Worm (Caenorhabditis elegans) whole organism, L1 larva: ENCODE results near the gene smc-5.

Experiments used
- C04F5.9 ChIP-seq: sonication (generic microtip); optimal IDR thresholded peaks from 2 replicates; lab custom pipeline; 2016; ENCODE audit warnings: missing genetic modification characterization, missing compliant biosample characterization
- Y116A8C.19 ChIP-seq: sonication (generic microtip); optimal IDR thresholded peaks from 2 replicates; lab custom pipeline; 2016; ENCODE audit warnings: missing compliant biosample characterization, missing genetic modification characterization, borderline replicate concordance
- ama-1 ChIP-seq: fragments of 150-350 bp; optimal IDR thresholded peaks from 2 replicates; lab custom pipeline; 2014
- ceh-8 ChIP-seq: fragments of 200-800 bp; sonication (Bioruptor generic); optimal IDR thresholded peaks from 2 replicates; lab custom pipeline; 2018; ENCODE audit warnings: mild to moderate bottlenecking, missing genetic modification characterization, moderate library complexity, missing compliant biosample characterization
- ceh-82 ChIP-seq, 3 experiments: fragments of 150-350 bp in 1 of 3; sonication (generic microtip) in 2 of 3; optimal IDR thresholded peaks; 2 replicates each; lab custom pipeline; 2014 to 2017; ENCODE audit warnings: missing biosample characterization in 3 of 3, missing genetic modification characterization in 3 of 3
- dpl-1 ChIP-seq, 3 experiments: fragments of 150-350 bp in 2 of 3; sonication (generic microtip) in 1 of 3; optimal IDR thresholded peaks; 2 replicates each; lab custom pipeline; 2014 to 2017; ENCODE audit warnings: missing biosample characterization in 3 of 3, missing genetic modification characterization in 3 of 3, missing genetic modification reagents in 3 of 3
- efl-1 ChIP-seq, 4 experiments: fragments of 150-350 bp; optimal IDR thresholded peaks in 3 of 4; peaks in 1 of 4; 1 replicate in 1 of 4; 2 replicates in 3 of 4; lab custom pipeline; 2014; ENCODE audit warnings: missing biosample characterization in 2 of 4, missing genetic modification characterization in 2 of 4, missing genetic modification reagents in 2 of 4
- efl-3 ChIP-seq: fragments of 200-800 bp; sonication (Bioruptor generic); optimal IDR thresholded peaks from 2 replicates; lab custom pipeline; 2018; ENCODE audit warnings: mild to moderate bottlenecking, missing genetic modification characterization, missing compliant biosample characterization
- egl-13 ChIP-seq: sonication (generic microtip); optimal IDR thresholded peaks from 2 replicates; lab custom pipeline; 2016; ENCODE audit warnings: missing genotype, missing genetic modification reagents, missing genetic modification characterization, missing compliant biosample characterization
- egl-27 ChIP-seq, 2 experiments: fragments of 150-350 bp in 1 of 2; sonication (generic microtip); optimal IDR thresholded peaks; 3 replicates each; lab custom pipeline; 2017 to 2018; ENCODE audit warnings: missing biosample characterization in 2 of 2, missing genetic modification characterization in 2 of 2, missing genetic modification reagents in 2 of 2
- elt-2 ChIP-seq: sonication (generic microtip); optimal IDR thresholded peaks from 2 replicates; lab custom pipeline; 2016; ENCODE audit warnings: missing genetic modification characterization, mild to moderate bottlenecking, inconsistent platforms, missing compliant biosample characterization, missing genetic modification reagents
- ets-5 ChIP-seq: fragments of 200-800 bp; sonication (Bioruptor generic); IDR thresholded peaks from 2 replicates; pipeline ENCODE4 v1.3.6; 2022; ENCODE audit warnings: missing genetic modification characterization, missing compliant biosample characterization
- fkh-10 ChIP-seq: sonication (generic microtip); optimal IDR thresholded peaks from 2 replicates; lab custom pipeline; 2017; ENCODE audit warnings: missing biosample characterization, missing genetic modification reagents, missing genetic modification characterization
- hlh-17 ChIP-seq: fragments of 200-800 bp; sonication (Bioruptor generic); optimal IDR thresholded peaks from 2 replicates; lab custom pipeline; 2018; ENCODE audit warnings: missing genetic modification characterization, mild to moderate bottlenecking, missing compliant biosample characterization, moderate library complexity, borderline replicate concordance
- irx-1 ChIP-seq: sonication (generic microtip); optimal IDR thresholded peaks from 2 replicates; lab custom pipeline; 2016; ENCODE audit warnings: missing genetic modification characterization, missing compliant biosample characterization
- jun-1 ChIP-seq: fragments of 150-350 bp; optimal IDR thresholded peaks from 2 replicates; lab custom pipeline; 2014; ENCODE audit warnings: missing biosample characterization, missing genetic modification reagents, missing genetic modification characterization
- lin-13 ChIP-seq: fragments of 150-350 bp; optimal IDR thresholded peaks from 2 replicates; lab custom pipeline; 2014; ENCODE audit warnings: missing biosample characterization, missing genetic modification reagents, missing genetic modification characterization
- lin-14 ChIP-seq: fragments of 200-800 bp; sonication (Bioruptor generic); optimal IDR thresholded peaks from 2 replicates; lab custom pipeline; 2018; ENCODE audit warnings: mild to moderate bottlenecking, missing genetic modification characterization, moderate library complexity, missing compliant biosample characterization
- lir-3 ChIP-seq: sonication (generic microtip); optimal IDR thresholded peaks from 2 replicates; lab custom pipeline; 2016; ENCODE audit warnings: mild to moderate bottlenecking, missing genetic modification characterization, moderate library complexity, missing compliant biosample characterization; ENCODE audit not compliant: poor library complexity
- lsy-2 ChIP-seq, 2 experiments: fragments of 150-350 bp; optimal IDR thresholded peaks; 2 replicates each; lab custom pipeline; 2014; ENCODE audit warnings: missing biosample characterization in 2 of 2, missing genetic modification characterization in 2 of 2
- mab-9 ChIP-seq: fragments of 200-800 bp; sonication (Bioruptor generic); IDR thresholded peaks from 2 replicates; pipeline ENCODE4 v1.3.6; 2022; ENCODE audit warnings: missing genetic modification reagents, missing genetic modification characterization, missing compliant biosample characterization
- mef-2 ChIP-seq: fragments of 150-350 bp; optimal IDR thresholded peaks from 2 replicates; lab custom pipeline; 2014; ENCODE audit warnings: missing biosample characterization, missing genetic modification characterization
- nhr-11 ChIP-seq: fragments of 150-350 bp; optimal IDR thresholded peaks from 2 replicates; lab custom pipeline; 2014; ENCODE audit warnings: missing biosample characterization, missing genetic modification characterization
- nhr-12 ChIP-seq: sonication (generic microtip); optimal IDR thresholded peaks from 2 replicates; lab custom pipeline; 2017; ENCODE audit warnings: missing biosample characterization, missing genetic modification characterization
- nhr-19 ChIP-seq: fragments of 200-800 bp; sonication (Bioruptor generic); conservative IDR thresholded peaks from 2 replicates; pipeline ENCODE4 v1.3.6; 2022; ENCODE audit warnings: missing genetic modification characterization, missing compliant biosample characterization
- nhr-20 ChIP-seq: sonication (generic microtip); optimal IDR thresholded peaks from 2 replicates; lab custom pipeline; 2016; ENCODE audit warnings: mild to moderate bottlenecking, missing genetic modification characterization, missing compliant biosample characterization
- nhr-237 ChIP-seq: fragments of 150-350 bp; optimal IDR thresholded peaks from 2 replicates; lab custom pipeline; 2014; ENCODE audit warnings: missing biosample characterization, missing genetic modification characterization
- nhr-28 ChIP-seq: fragments of 150-350 bp; optimal IDR thresholded peaks from 2 replicates; lab custom pipeline; 2014; ENCODE audit warnings: missing biosample characterization, missing genetic modification characterization
- nhr-71 ChIP-seq: sonication (generic microtip); optimal IDR thresholded peaks from 2 replicates; lab custom pipeline; 2016; ENCODE audit warnings: mild to moderate bottlenecking, missing genetic modification characterization, moderate library complexity, missing compliant biosample characterization
- nhr-77 ChIP-seq: fragments of 150-350 bp; optimal IDR thresholded peaks from 2 replicates; lab custom pipeline; 2014; ENCODE audit warnings: missing biosample characterization, missing genetic modification characterization
- nhr-90 ChIP-seq: sonication (generic microtip); optimal IDR thresholded peaks from 2 replicates; lab custom pipeline; 2016; ENCODE audit warnings: mild to moderate bottlenecking, missing genetic modification characterization, missing compliant biosample characterization; ENCODE audit not compliant: poor library complexity
- pag-3 ChIP-seq: sonication (generic microtip); optimal IDR thresholded peaks from 2 replicates; lab custom pipeline; 2017; ENCODE audit warnings: missing genetic modification characterization, mild to moderate bottlenecking, missing compliant biosample characterization, antibody characterized with exemption, borderline replicate concordance; ENCODE audit not compliant: insufficient read depth
- skn-1 ChIP-seq: fragments of 150-350 bp; optimal IDR thresholded peaks from 2 replicates; lab custom pipeline; 2014; ENCODE audit warnings: missing biosample characterization, missing genetic modification characterization
- snpc-4 ChIP-seq: fragments of 150-350 bp; optimal IDR thresholded peaks from 2 replicates; lab custom pipeline; 2014; ENCODE audit warnings: missing biosample characterization, missing genetic modification characterization
- sox-4 ChIP-seq: sonication (generic microtip); optimal IDR thresholded peaks from 2 replicates; lab custom pipeline; 2016; ENCODE audit warnings: missing genetic modification characterization, missing compliant biosample characterization
- sptf-1 ChIP-seq: fragments of 150-350 bp; optimal IDR thresholded peaks from 2 replicates; lab custom pipeline; 2014; ENCODE audit warnings: missing biosample characterization, missing genetic modification characterization
- sup-37 ChIP-seq: fragments of 200-800 bp; sonication (Bioruptor generic); optimal IDR thresholded peaks from 2 replicates; lab custom pipeline; 2018; ENCODE audit warnings: mild to moderate bottlenecking, missing genetic modification characterization, missing compliant biosample characterization
- swsn-7 ChIP-seq: sonication (generic microtip); optimal IDR thresholded peaks from 2 replicates; lab custom pipeline; 2016; ENCODE audit warnings: missing genetic modification characterization, missing compliant biosample characterization
- tbx-2 ChIP-seq: sonication (generic microtip); optimal IDR thresholded peaks from 2 replicates; lab custom pipeline; 2016; ENCODE audit warnings: missing genetic modification characterization, missing compliant biosample characterization
- unc-130 ChIP-seq: fragments of 150-350 bp; optimal IDR thresholded peaks from 2 replicates; lab custom pipeline; 2017; ENCODE audit warnings: missing biosample characterization, missing genetic modification characterization, inconsistent platforms
- unc-62 ChIP-seq: fragments of 150-350 bp; optimal IDR thresholded peaks from 2 replicates; lab custom pipeline; 2014; ENCODE audit warnings: missing biosample characterization, missing genetic modification reagents, missing genetic modification characterization
- vab-15 ChIP-seq: sonication (generic microtip); optimal IDR thresholded peaks from 2 replicates; lab custom pipeline; 2017; ENCODE audit warnings: missing genotype, mild to moderate bottlenecking, missing genetic modification characterization, missing compliant biosample characterization
- zip-4 ChIP-seq: fragments of 200-800 bp; sonication (Bioruptor generic); optimal IDR thresholded peaks from 2 replicates; lab custom pipeline; 2018; ENCODE audit warnings: mild to moderate bottlenecking, missing genetic modification characterization, moderate library complexity, missing compliant biosample characterization
- ztf-11 ChIP-seq, 2 experiments: sonication (generic microtip); optimal IDR thresholded peaks; 2 replicates each; lab custom pipeline; 2016 to 2017; ENCODE audit warnings: missing genetic modification characterization in 2 of 2, missing biosample characterization in 1 of 2, missing compliant biosample characterization in 1 of 2

smc-5 gene

ce11 chrII:5057315-5057714, 4.6 kb upstream of the smc-5 start (continued):
- TF ChIP-seq pag-3 (tag; lab: Kevin White, UChicago) (no peak), egl-27 (tag; optimal IDR thresholded peaks at IDR 0.05; lab: Kevin White, UChicago) (no peak), ets-5 (GFP tag; lab: Robert Waterston, UW) (no peak), ama-1 (lab: Kevin White, UChicago) (no peak), unc-62 (GFP tag; lab: Kevin White, UChicago) (no peak), efl-3 (GFP tag; lab: Kevin White, UChicago) (no peak), skn-1 (tag; lab: Kevin White, UChicago) (peak; percentile 43), sptf-1 (tag; lab: Kevin White, UChicago) (no peak), ztf-11 (tag; optimal IDR thresholded peaks at IDR 0.05; lab: Kevin White, UChicago) (no peak), lin-14 (peak; percentile 53), lsy-2 (tag; optimal IDR thresholded peaks at IDR 0.05; lab: Kevin White, UChicago) (peak; percentile 76 to 79), nhr-77 (peak; percentile 23), Y116A8C.19 (no peak), dpl-1 (GFP tag; optimal IDR thresholded peaks at IDR 0.05; lab: Kevin White, UChicago) (peak; percentile 31 to 47 (median 44)), elt-2 (peak; percentile 89), swsn-7 (tag; lab: Kevin White, UChicago) (peak; percentile 59), jun-1 (tag; lab: Kevin White, UChicago) (no peak), nhr-28 (tag; lab: Kevin White, UChicago) (no peak), nhr-20 (tag; lab: Kevin White, UChicago) (peak; percentile 76), nhr-12 (tag; lab: Kevin White, UChicago) (no peak), fkh-10 (GFP tag; lab: Kevin White, UChicago) (no peak), egl-13 (tag; lab: Kevin White, UChicago) (no peak), lir-3 (tag; lab: Kevin White, UChicago) (peak; percentile 38), tbx-2 (tag; lab: Kevin White, UChicago) (peak; percentile 54), mef-2 (tag; lab: Kevin White, UChicago) (no peak), ceh-82 (tag; optimal IDR thresholded peaks at IDR 0.05; lab: Kevin White, UChicago) (peak in 2 of 3 experiments; percentile 11), zip-4 (GFP tag; lab: Kevin White, UChicago) (peak; percentile 32), nhr-237 (tag; lab: Kevin White, UChicago) (no peak), sox-4 (tag; lab: Kevin White, UChicago) (no peak), mab-9 (GFP tag; lab: Robert Waterston, UW) (0 out of 2 replicates have a peak, but pooled peaks have one; percentile 43), hlh-17 (GFP tag; lab: Kevin White, UChicago) (no peak), ceh-8 (no peak), sup-37 (GFP tag; lab: Kevin White, UChicago) (no peak), C04F5.9 (tag; lab: Kevin White, UChicago) (no peak)

DNA sequence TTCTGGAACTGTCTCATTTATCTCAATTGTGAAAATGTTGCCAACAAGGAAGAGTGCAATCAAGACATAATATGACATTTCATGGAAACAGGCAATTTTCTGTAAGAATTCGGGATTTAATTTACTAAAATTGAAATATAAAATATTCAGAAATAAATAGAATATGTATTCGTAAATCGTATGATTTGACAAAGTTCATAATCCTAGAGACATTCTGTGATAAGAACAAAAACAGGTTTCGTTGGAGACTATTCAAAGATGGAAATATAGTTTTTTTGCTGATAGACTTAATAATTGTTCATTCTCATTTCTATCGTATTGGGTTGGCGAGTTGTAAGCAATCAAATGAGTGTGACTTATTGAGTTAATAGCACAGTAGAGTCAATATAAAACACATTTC, 3.9 kb upstream of the smc-5 start, which contains the start of gene C27A2.12:
C27A2.12 (minus strand) TSS at position 101 of the 400 bp plus-strand sequence.
- no peak for TF ChIP-seq elt-2
- TF ChIP-seq swsn-7 (tag; lab: Kevin White, UChicago), result no peak

ce11 chrII:5060719-5061118, 1.2 kb upstream of the smc-5 start, which contains the start of gene pho-12:
pho-12 (minus strand) TSS chrII:5060819.
- TF ChIP-seq fkh-10 (GFP tag; lab: Kevin White, UChicago), result no peak
- TF ChIP-seq nhr-77, result no peak
- no peak for TF ChIP-seq elt-2
- no peak for TF ChIP-seq snpc-4
- no peak for TF ChIP-seq vab-15
- no peak for TF ChIP-seq efl-3 (GFP tag; lab: Kevin White, UChicago)
- no peak for TF ChIP-seq nhr-19
- no peak for TF ChIP-seq lin-13 (GFP tag; lab: Kevin White, UChicago)
- no peak for TF ChIP-seq nhr-11
- TF ChIP-seq nhr-71, result no peak
- TF ChIP-seq skn-1 (tag; lab: Kevin White, UChicago), result no peak
- no peak for TF ChIP-seq unc-130
- no peak for TF ChIP-seq efl-1 (optimal IDR thresholded peaks at IDR 0.05; lab: Kevin White, UChicago)
- TF ChIP-seq efl-1 (GFP tag; optimal IDR thresholded peaks at IDR 0.05 in 1 of 2; lab: Kevin White, UChicago), result no peak
- no peak for TF ChIP-seq nhr-90 (tag; lab: Kevin White, UChicago)
- no peak for TF ChIP-seq irx-1 (tag; lab: Kevin White, UChicago)
- TF ChIP-seq, all 84 proteins: peak for 0
